Fruit fly (Drosophila melanogaster): ENCODE measurements around the gene Daxx.
A peak's percentile ranks its signal among the peaks of the same experiment; 100 is the strongest.

The Daxx gene

DNA sequence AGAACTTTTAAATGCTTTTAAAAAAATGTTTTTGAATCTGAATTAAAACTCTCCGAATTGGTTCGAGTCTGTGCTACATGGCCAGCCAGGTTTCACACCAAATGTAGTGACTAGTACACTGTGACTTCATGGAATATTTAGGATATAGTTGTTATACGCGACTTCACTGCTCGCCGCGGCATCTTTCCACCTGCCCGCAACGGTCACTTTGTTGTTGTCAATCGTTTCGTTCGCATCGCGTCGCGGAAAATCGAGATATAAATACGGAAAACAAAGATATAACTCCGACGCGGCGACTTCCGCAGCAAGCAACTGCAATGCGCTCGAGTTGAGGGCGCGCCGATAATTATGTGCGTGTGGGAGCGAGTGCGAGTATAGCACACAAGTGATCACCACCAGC lies 17.7 kb downstream of the Daxx start, which contains the start of gene CG31637 (continued):
- TF ChIP-seq CG4707 (GFP tag; optimal IDR thresholded peaks at IDR 0.05): peak; percentile 34
- TF ChIP-seq Hmx (GFP tag; optimal IDR thresholded peaks at IDR 0.05): no peak
- peak; percentile 39 for TF ChIP-seq HLHmδ (GFP tag; optimal IDR thresholded peaks at IDR 0.05)
- peak; percentile 6 for TF ChIP-seq Neu2 (GFP tag; optimal IDR thresholded peaks at IDR 0.05; ENCODE audit: borderline replicate concordance)
- TF ChIP-seq exex (tag; optimal IDR thresholded peaks at IDR 0.05): peak; percentile 17
- TF ChIP-seq Pdp1 (GFP tag; optimal IDR thresholded peaks at IDR 0.05): peak in 1 of 2 experiments; percentile 62
- no peak for TF ChIP-seq CG11398 (GFP tag; optimal IDR thresholded peaks at IDR 0.05)
- TF ChIP-seq H15 (GFP tag; IDR thresholded peaks at IDR 0.05): no peak
- TF ChIP-seq pb (GFP tag; optimal IDR thresholded peaks at IDR 0.05): no peak
- TF ChIP-seq CG17612 (GFP tag; IDR thresholded peaks at IDR 0.05): no peak
- TF ChIP-seq CG30403 (GFP tag; optimal IDR thresholded peaks at IDR 0.05): no peak
- TF ChIP-seq amos (GFP tag; IDR thresholded peaks at IDR 0.05; ENCODE audit: partially characterized antibody): peak; percentile 50; the same call in 1 of the 2 replicates
- peak; percentile 23 for TF ChIP-seq CG6765 (GFP tag; optimal IDR thresholded peaks at IDR 0.05)
- no peak for TF ChIP-seq insv (GFP tag; optimal IDR thresholded peaks at IDR 0.05)
- TF ChIP-seq CG15514 (GFP tag; optimal IDR thresholded peaks at IDR 0.05): peak; percentile 71
- no peak for TF ChIP-seq CG18011 (GFP tag; optimal IDR thresholded peaks at IDR 0.05)
- peak; percentile 76 for TF ChIP-seq sens (GFP tag)
- peak; percentile 20 for TF ChIP-seq CG7928 (GFP tag; optimal IDR thresholded peaks at IDR 0.05)
- peak; percentile 99 for TF ChIP-seq gfzf (GFP tag; optimal IDR thresholded peaks at IDR 0.05)
- TF ChIP-seq CG2678 (tag; optimal IDR thresholded peaks at IDR 0.05): peak; percentile 2
- TF ChIP-seq Spps (tag; optimal IDR thresholded peaks at IDR 0.05): no peak
- no peak for TF ChIP-seq eyg (GFP tag; optimal IDR thresholded peaks at IDR 0.05)
- TF ChIP-seq zfh2 (GFP tag; optimal IDR thresholded peaks at IDR 0.05): no peak
- no peak for TF ChIP-seq nerfin-1 (tag; optimal IDR thresholded peaks at IDR 0.05)
- peak; percentile 40 for TF ChIP-seq Dek (tag; optimal IDR thresholded peaks at IDR 0.05)
- no peak for TF ChIP-seq CG10565 (GFP tag; optimal IDR thresholded peaks at IDR 0.05)
- peak; percentile 86 for TF ChIP-seq Lhr (GFP tag; optimal IDR thresholded peaks at IDR 0.05)
- no peak for TF ChIP-seq Lim3 (GFP tag; IDR thresholded peaks at IDR 0.05)
- no peak for TF ChIP-seq tgo (GFP tag; IDR thresholded peaks at IDR 0.05)
- TF ChIP-seq CG11695 (GFP tag; IDR thresholded peaks at IDR 0.05): no peak
- no peak for TF ChIP-seq crc (GFP tag; optimal IDR thresholded peaks at IDR 0.05)
- TF ChIP-seq CG2120 (GFP tag; optimal IDR thresholded peaks at IDR 0.05): no peak
- peak; percentile 3 for TF ChIP-seq pho (GFP tag; optimal IDR thresholded peaks at IDR 0.05)
- peak; percentile 46 for TF ChIP-seq BEAF-32 (GFP tag; optimal IDR thresholded peaks at IDR 0.05)
- TF ChIP-seq slou (GFP tag; optimal IDR thresholded peaks at IDR 0.05): peak; percentile 14
- peak; percentile 9 for TF ChIP-seq ftz-f1 (GFP tag; optimal IDR thresholded peaks at IDR 0.05)
- peak; percentile 43; the same call in 1 of the 2 replicates for TF ChIP-seq tna (GFP tag; IDR thresholded peaks at IDR 0.05; ENCODE audit: partially characterized antibody)
- peak; percentile 55 for TF ChIP-seq CG34376 (GFP tag; optimal IDR thresholded peaks at IDR 0.05)
- no peak for TF ChIP-seq GATAe (GFP tag; conservative IDR thresholded peaks at IDR 0.05)
- TF ChIP-seq Nf-YB (GFP tag; optimal IDR thresholded peaks at IDR 0.05): peak; percentile 54
- peak; percentile 63 for TF ChIP-seq gro (GFP tag; optimal IDR thresholded peaks at IDR 0.05)
- no peak for TF ChIP-seq CG17328 (GFP tag; IDR thresholded peaks at IDR 0.05)
- no peak for TF ChIP-seq jigr1 (GFP tag; IDR thresholded peaks at IDR 0.05)
- no peak for TF ChIP-seq Oaz (GFP tag; IDR thresholded peaks at IDR 0.05)
- no peak for TF ChIP-seq mam (GFP tag; optimal IDR thresholded peaks at IDR 0.05)
- peak; percentile 47 for TF ChIP-seq CG34224 (GFP tag; IDR thresholded peaks at IDR 0.05; ENCODE audit: partially characterized antibody)
- TF ChIP-seq CG12104 (GFP tag; optimal IDR thresholded peaks at IDR 0.05): no peak
- TF ChIP-seq ci (GFP tag; IDR thresholded peaks at IDR 0.05): peak; percentile 65; the same call in 1 of the 3 replicates
- peak; percentile 27; the same call in 1 of the 2 replicates for TF ChIP-seq NFAT (GFP tag; IDR thresholded peaks at IDR 0.05)
- TF ChIP-seq Eip74EF (GFP tag; optimal IDR thresholded peaks at IDR 0.05): peak in 1 of 2 experiments; percentile 66

All from whole organism, embryonic.